Fruit fly (Drosophila melanogaster): ENCODE data around the gene PIG-F.
A peak's percentile ranks its signal among the peaks of the same experiment; 100 is the strongest.

Gene PIG-F

DNA sequence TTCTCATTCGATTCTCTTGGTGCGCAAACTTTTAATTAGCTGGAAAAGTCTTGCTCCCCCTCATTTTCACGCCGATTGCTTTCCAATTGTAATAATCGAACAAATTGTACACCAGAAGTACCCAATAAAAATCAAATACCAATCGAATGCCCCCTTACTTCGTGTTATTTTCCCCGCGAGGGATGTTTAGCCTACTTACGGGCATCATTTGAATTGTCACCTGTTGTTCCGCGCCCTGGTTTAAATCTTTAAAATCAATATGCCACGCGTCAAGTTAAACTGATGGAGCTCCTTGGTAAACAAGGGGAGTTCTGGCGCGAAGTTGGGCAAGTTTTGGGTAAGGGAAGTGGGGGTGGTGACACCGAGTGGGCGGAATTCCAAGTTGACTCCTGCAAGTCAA, 34.0 kb downstream of the PIG-F start:
- TF ChIP-seq CG4404 (GFP tag; IDR thresholded peaks at IDR 0.05): no peak
- no peak for TF ChIP-seq CG8944 (GFP tag; optimal IDR thresholded peaks at IDR 0.05)
- TF ChIP-seq pan (optimal IDR thresholded peaks at IDR 0.05): no peak
- no peak for TF ChIP-seq pan (GFP tag; optimal IDR thresholded peaks at IDR 0.05 in 1 of 2, IDR thresholded peaks at IDR 0.05 in 1 of 2)
- TF ChIP-seq gem (tag; optimal IDR thresholded peaks at IDR 0.05): no peak
- no peak for TF ChIP-seq CG1792 (GFP tag; optimal IDR thresholded peaks at IDR 0.05)
- no peak for TF ChIP-seq CG4328 (GFP tag; optimal IDR thresholded peaks at IDR 0.05)
- TF ChIP-seq Bgb (GFP tag; IDR thresholded peaks at IDR 0.05; ENCODE audit: partially characterized antibody): 0 out of 2 replicates have a peak, but pooled peaks have one; percentile 18
- no peak for TF ChIP-seq dysf (GFP tag; IDR thresholded peaks at IDR 0.05)
- no peak for TF ChIP-seq tna (GFP tag; IDR thresholded peaks at IDR 0.05; ENCODE audit: partially characterized antibody)
- TF ChIP-seq Sry-δ (GFP tag; optimal IDR thresholded peaks at IDR 0.05): no peak
- peak; percentile 31; the same call in 1 of the 2 replicates for TF ChIP-seq E2f2 (GFP tag; IDR thresholded peaks at IDR 0.05)
- no peak for TF ChIP-seq br (optimal IDR thresholded peaks at IDR 0.05)
- TF ChIP-seq CG10209 (GFP tag; optimal IDR thresholded peaks at IDR 0.05): no peak
- TF ChIP-seq wdn (GFP tag; IDR thresholded peaks at IDR 0.05): no peak
- no peak for TF ChIP-seq CG8359 (GFP tag; optimal IDR thresholded peaks at IDR 0.05; ENCODE audit: borderline replicate concordance)
- no peak for TF ChIP-seq Atf6 (GFP tag; IDR thresholded peaks at IDR 0.05)
- no peak for TF ChIP-seq CG13894 (tag; optimal IDR thresholded peaks at IDR 0.05)
- peak; percentile 18 for TF ChIP-seq mirr (GFP tag; optimal IDR thresholded peaks at IDR 0.05)
- TF ChIP-seq peb (GFP tag; IDR thresholded peaks at IDR 0.05): no peak
- TF ChIP-seq corto (GFP tag; optimal IDR thresholded peaks at IDR 0.05): no peak
- no peak for TF ChIP-seq her (GFP tag; optimal IDR thresholded peaks at IDR 0.05)
- TF ChIP-seq CG10366 (GFP tag; IDR thresholded peaks at IDR 0.05): no peak
- no peak for TF ChIP-seq pfk (GFP tag; optimal IDR thresholded peaks at IDR 0.05)
- TF ChIP-seq ro (GFP tag; IDR thresholded peaks at IDR 0.05): no peak
- TF ChIP-seq Hey (tag; optimal IDR thresholded peaks at IDR 0.05): no peak
- TF ChIP-seq stc (GFP tag; IDR thresholded peaks at IDR 0.05): no peak
- TF ChIP-seq sd (tag; optimal IDR thresholded peaks at IDR 0.05): no peak
- TF ChIP-seq CG2889 (GFP tag; IDR thresholded peaks at IDR 0.05): no peak
- no peak for TF ChIP-seq Ets97D (GFP tag; optimal IDR thresholded peaks at IDR 0.05)
- TF ChIP-seq CG3726 (GFP tag; IDR thresholded peaks at IDR 0.05): no peak
- no peak for TF ChIP-seq Poxn (GFP tag; IDR thresholded peaks at IDR 0.05)
- TF ChIP-seq CG11723 (GFP tag; optimal IDR thresholded peaks at IDR 0.05): no peak
- TF ChIP-seq CG14710 (tag; optimal IDR thresholded peaks at IDR 0.05): no peak
- TF ChIP-seq HLH4C (GFP tag; IDR thresholded peaks at IDR 0.05; ENCODE audit: partially characterized antibody): peak; percentile 47; the same call in 1 of the 3 replicates
- TF ChIP-seq CG11398 (GFP tag; optimal IDR thresholded peaks at IDR 0.05): no peak
- no peak for TF ChIP-seq CG2712 (tag; optimal IDR thresholded peaks at IDR 0.05)
- no peak for TF ChIP-seq cwo (GFP tag; optimal IDR thresholded peaks at IDR 0.05)
- no peak for TF ChIP-seq CG9609 (GFP tag; optimal IDR thresholded peaks at IDR 0.05)
- TF ChIP-seq nmo (GFP tag; optimal IDR thresholded peaks at IDR 0.05): no peak
- TF ChIP-seq CG10321 (GFP tag; IDR thresholded peaks at IDR 0.05): no peak
- no peak for TF ChIP-seq hth (optimal IDR thresholded peaks at IDR 0.05)
- TF ChIP-seq stwl (tag; optimal IDR thresholded peaks at IDR 0.05): peak; percentile 19
- TF ChIP-seq Rx (GFP tag; IDR thresholded peaks at IDR 0.05): no peak
- TF ChIP-seq pb (GFP tag; optimal IDR thresholded peaks at IDR 0.05): no peak
- TF ChIP-seq sc (optimal IDR thresholded peaks at IDR 0.05): no peak
- TF ChIP-seq sc (GFP tag; optimal IDR thresholded peaks at IDR 0.05): no peak
- no peak for TF ChIP-seq CG13424 (tag; optimal IDR thresholded peaks at IDR 0.05)
- no peak for TF ChIP-seq p53 (GFP tag; optimal IDR thresholded peaks at IDR 0.05)
- no peak for TF ChIP-seq CG12769 (tag; optimal IDR thresholded peaks at IDR 0.05)
- TF ChIP-seq shn (GFP tag; optimal IDR thresholded peaks at IDR 0.05): no peak
- no peak for TF ChIP-seq Sox100B (GFP tag; optimal IDR thresholded peaks at IDR 0.05)
- no peak for TF ChIP-seq CG6272 (GFP tag; IDR thresholded peaks at IDR 0.05)

Data from whole organism, embryonic.